Worm (Caenorhabditis elegans) whole organism, young adult: ENCODE measurements around the gene ZK673.11.

Source experiments
- B0261.1 ChIP-seq: sonication (generic microtip); optimal IDR thresholded peaks from 2 replicates; lab custom pipeline; 2016; ENCODE audit warnings: mild to moderate bottlenecking, missing genetic modification characterization, moderate library complexity, missing compliant biosample characterization
- C06A6.2 ChIP-seq: fragments of 200-800 bp; sonication (Bioruptor generic); conservative IDR thresholded peaks from 2 replicates; pipeline ENCODE4 v1.3.6; 2022; ENCODE audit warnings: missing genetic modification characterization, missing compliant biosample characterization
- C17E4.6 ChIP-seq: fragments of 200-800 bp; sonication (Bioruptor generic); IDR thresholded peaks from 2 replicates; pipeline ENCODE4 v1.3.6; 2022; ENCODE audit warnings: missing genetic modification reagents, missing genetic modification characterization, missing compliant biosample characterization
- F23B12.7 ChIP-seq: sonication (generic microtip); optimal IDR thresholded peaks from 2 replicates; lab custom pipeline; 2017; ENCODE audit warnings: missing genetic modification characterization, mild to moderate bottlenecking, missing compliant biosample characterization, antibody characterized with exemption, moderate library complexity; ENCODE audit not compliant: insufficient read depth
- F37B4.10 ChIP-seq: fragments of 200-800 bp; sonication (Bioruptor generic); IDR thresholded peaks from 2 replicates; pipeline ENCODE4 v1.3.6; 2022; ENCODE audit warnings: missing genetic modification characterization, missing compliant biosample characterization
- F49E8.2 ChIP-seq: sonication (generic microtip); optimal IDR thresholded peaks from 3 replicates; lab custom pipeline; 2017; ENCODE audit warnings: missing genetic modification characterization, mild to moderate bottlenecking, missing compliant biosample characterization, antibody characterized with exemption, moderate library complexity; ENCODE audit not compliant: insufficient read depth
- K11D2.4 ChIP-seq: fragments of 200-800 bp; sonication (Bioruptor generic); IDR thresholded peaks from 2 replicates; pipeline ENCODE4 v1.3.6; 2022; ENCODE audit warnings: missing genetic modification reagents, missing genetic modification characterization, missing compliant biosample characterization
- K12H6.12 ChIP-seq: fragments of 200-800 bp; sonication (Bioruptor generic); optimal IDR thresholded peaks from 2 replicates; lab custom pipeline; 2018; ENCODE audit warnings: mild to moderate bottlenecking, missing genetic modification characterization, missing compliant biosample characterization
- T07F8.4 ChIP-seq: sonication (generic microtip); optimal IDR thresholded peaks from 2 replicates; lab custom pipeline; 2016; ENCODE audit warnings: mild to moderate bottlenecking, missing genetic modification characterization, moderate library complexity, missing compliant biosample characterization
- ZK185.1 ChIP-seq: sonication (generic microtip); optimal IDR thresholded peaks from 2 replicates; lab custom pipeline; 2016; ENCODE audit warnings: mild to moderate bottlenecking, missing genetic modification characterization, missing compliant biosample characterization; ENCODE audit not compliant: poor library complexity, severe bottlenecking
- akir-1 ChIP-seq: fragments of 200-800 bp; sonication (Bioruptor generic); optimal IDR thresholded peaks from 2 replicates; lab custom pipeline; 2018; ENCODE audit warnings: mild to moderate bottlenecking, missing genetic modification characterization, moderate library complexity, missing compliant biosample characterization
- ama-1 ChIP-seq, 3 experiments: fragments of 150-350 bp in 1 of 3; sonication (generic microtip) in 2 of 3; optimal IDR thresholded peaks; 2 replicates each; lab custom pipeline; 2014 to 2018; ENCODE audit warnings: missing biosample characterization in 2 of 3, missing genetic modification characterization in 2 of 3, missing genetic modification reagents in 2 of 3
- aptf-2 ChIP-seq: fragments of 200-800 bp; sonication (Bioruptor generic); conservative IDR thresholded peaks from 2 replicates; pipeline ENCODE4 v1.3.6; 2022; ENCODE audit warnings: missing genetic modification reagents, missing genetic modification characterization, missing compliant biosample characterization
- aptf-3 ChIP-seq: fragments of 200-800 bp; sonication (Bioruptor generic); IDR thresholded peaks from 2 replicates; pipeline ENCODE4 v1.3.6; 2022; ENCODE audit warnings: missing genetic modification characterization, missing compliant biosample characterization
- athp-1 ChIP-seq: sonication (generic microtip); optimal IDR thresholded peaks from 2 replicates; lab custom pipeline; 2017; ENCODE audit warnings: mild to moderate bottlenecking, missing genetic modification characterization, missing compliant biosample characterization
- attf-6 ChIP-seq: fragments of 200-800 bp; sonication (Bioruptor generic); IDR thresholded peaks from 2 replicates; pipeline ENCODE4 v1.3.6; 2022; ENCODE audit warnings: missing genetic modification reagents, missing genetic modification characterization, missing compliant biosample characterization
- bed-2 ChIP-seq: fragments of 200-800 bp; sonication (Bioruptor generic); IDR thresholded peaks from 2 replicates; pipeline ENCODE4 v1.3.6; 2022; ENCODE audit warnings: missing genetic modification reagents, missing genetic modification characterization, missing compliant biosample characterization
- ceh-100 ChIP-seq: fragments of 200-800 bp; sonication (Bioruptor generic); IDR thresholded peaks from 2 replicates; pipeline ENCODE4 v1.3.6; 2022; ENCODE audit warnings: missing genetic modification reagents, missing genetic modification characterization, missing compliant biosample characterization
- ceh-40 ChIP-seq: fragments of 200-800 bp; sonication (Bioruptor generic); IDR thresholded peaks from 2 replicates; pipeline ENCODE4 v1.3.6; 2022; ENCODE audit warnings: missing genetic modification characterization, missing compliant biosample characterization
- dox-1 ChIP-seq: fragments of 200-800 bp; sonication (Bioruptor generic); IDR thresholded peaks from 2 replicates; pipeline ENCODE4 v1.3.6; 2022; ENCODE audit warnings: missing genetic modification reagents, missing genetic modification characterization, missing compliant biosample characterization
- dpff-1 ChIP-seq: sonication (generic microtip); optimal IDR thresholded peaks from 2 replicates; lab custom pipeline; 2017; ENCODE audit warnings: mild to moderate bottlenecking, missing genetic modification characterization, missing compliant biosample characterization
- egl-18 ChIP-seq: fragments of 200-800 bp; sonication (Bioruptor generic); IDR thresholded peaks from 2 replicates; pipeline ENCODE4 v1.3.6; 2022; ENCODE audit warnings: missing genetic modification reagents, missing genetic modification characterization, missing compliant biosample characterization
- ekl-4 ChIP-seq: fragments of 200-800 bp; sonication (Bioruptor generic); IDR thresholded peaks from 2 replicates; pipeline ENCODE4 v1.3.6; 2022; ENCODE audit warnings: missing genetic modification reagents, missing genetic modification characterization, missing compliant biosample characterization
- gei-17 ChIP-seq: fragments of 200-800 bp; sonication (Bioruptor generic); optimal IDR thresholded peaks from 2 replicates; lab custom pipeline; 2018; ENCODE audit warnings: mild to moderate bottlenecking, missing genetic modification characterization, missing compliant biosample characterization
- hlh-12 ChIP-seq: sonication (generic microtip); optimal IDR thresholded peaks from 2 replicates; lab custom pipeline; 2016; ENCODE audit warnings: missing genetic modification characterization, missing compliant biosample characterization
- hsf-1 ChIP-seq: fragments of 200-800 bp; sonication (Bioruptor generic); IDR thresholded peaks from 2 replicates; pipeline ENCODE4 v1.3.6; 2022; ENCODE audit warnings: missing genetic modification reagents, missing genetic modification characterization, missing compliant biosample characterization
- lag-1 ChIP-seq: fragments of 200-800 bp; sonication (Bioruptor generic); IDR thresholded peaks from 2 replicates; pipeline ENCODE4 v1.3.6; 2022; ENCODE audit warnings: missing genetic modification reagents, missing genetic modification characterization, missing compliant biosample characterization
- let-526 ChIP-seq: fragments of 200-800 bp; sonication (Bioruptor generic); IDR thresholded peaks from 2 replicates; pipeline ENCODE4 v1.3.6; 2022; ENCODE audit warnings: missing genetic modification reagents, missing genetic modification characterization, missing compliant biosample characterization
- lin-35 ChIP-seq, 3 experiments: fragments of 150-350 bp in 2 of 3; sonication (generic microtip) in 1 of 3; optimal IDR thresholded peaks; 2 replicates each; lab custom pipeline; 2014 to 2018; ENCODE audit warnings: missing biosample characterization in 3 of 3, missing genetic modification characterization in 3 of 3, missing genetic modification reagents in 3 of 3
- lir-1 ChIP-seq: fragments of 200-800 bp; sonication (Bioruptor generic); conservative IDR thresholded peaks from 2 replicates; pipeline ENCODE4 v1.3.6; 2022; ENCODE audit warnings: missing genetic modification reagents, missing genetic modification characterization, missing compliant biosample characterization
- nfya-2 ChIP-seq: fragments of 200-800 bp; sonication (Bioruptor generic); IDR thresholded peaks from 2 replicates; pipeline ENCODE4 v1.3.6; 2022; ENCODE audit warnings: missing genetic modification reagents, missing genetic modification characterization, missing compliant biosample characterization
- nhr-120 ChIP-seq: fragments of 200-800 bp; sonication (Bioruptor generic); IDR thresholded peaks from 2 replicates; pipeline ENCODE4 v1.3.6; 2022; ENCODE audit warnings: missing genetic modification characterization, missing compliant biosample characterization
- pha-4 ChIP-seq: fragments of 150-350 bp; sonication (generic microtip); optimal IDR thresholded peaks from 2 replicates; lab custom pipeline; 2014; ENCODE audit warnings: missing biosample characterization, missing genetic modification reagents, missing genetic modification characterization
- sdz-38 ChIP-seq: sonication (generic microtip); optimal IDR thresholded peaks from 2 replicates; lab custom pipeline; 2016; ENCODE audit warnings: missing genotype, missing genetic modification characterization, missing compliant biosample characterization
- snpc-3.4 ChIP-seq: sonication (generic microtip); optimal IDR thresholded peaks from 2 replicates; lab custom pipeline; 2017; ENCODE audit warnings: missing genetic modification characterization, mild to moderate bottlenecking, missing compliant biosample characterization, antibody characterized with exemption, moderate library complexity, missing genotype, missing genetic modification reagents
- tlf-1 ChIP-seq: fragments of 200-800 bp; sonication (Bioruptor generic); optimal IDR thresholded peaks from 2 replicates; lab custom pipeline; 2018; ENCODE audit warnings: mild to moderate bottlenecking, missing genetic modification characterization, missing compliant biosample characterization
- zfh-2 ChIP-seq: fragments of 200-800 bp; sonication (Bioruptor generic); conservative IDR thresholded peaks from 2 replicates; pipeline ENCODE4 v1.3.6; 2022; ENCODE audit warnings: missing genetic modification reagents, missing genetic modification characterization, missing compliant biosample characterization
- ztf-18 ChIP-seq: sonication (generic microtip); optimal IDR thresholded peaks from 2 replicates; lab custom pipeline; 2016; ENCODE audit warnings: missing genotype, mild to moderate bottlenecking, missing genetic modification characterization, missing compliant biosample characterization
- ztf-25 ChIP-seq: fragments of 200-800 bp; sonication (Bioruptor generic); IDR thresholded peaks from 2 replicates; pipeline ENCODE4 v1.3.6; 2022; ENCODE audit warnings: missing genetic modification reagents, missing genetic modification characterization, missing compliant biosample characterization
- ztf-28 ChIP-seq: fragments of 200-800 bp; sonication (Bioruptor generic); IDR thresholded peaks from 2 replicates; pipeline ENCODE4 v1.3.6; 2022; ENCODE audit warnings: missing genetic modification reagents, missing genetic modification characterization, missing compliant biosample characterization

The ZK673.11 gene

ce11 chrII:10502491-10503063, 45.5 kb downstream of the ZK673.11 start, which contains the start of gene myrf-1 (continued):
- TF ChIP-seq tlf-1 (GFP tag; lab: Kevin White, UChicago) (no peak), K12H6.12 (tag; lab: Kevin White, UChicago) (peak; percentile 88), let-526 (GFP tag; lab: Robert Waterston, UW) (no peak; the same call in 1 of the 2 replicates), nhr-120 (GFP tag; lab: Robert Waterston, UW) (no peak), C17E4.6 (no peak), lir-1 (GFP tag; lab: Robert Waterston, UW) (no peak), F37B4.10 (GFP tag; lab: Robert Waterston, UW) (no peak), ztf-18 (tag; lab: Kevin White, UChicago) (peak; percentile 57), athp-1 (peak; percentile 7), ZK185.1 (peak; percentile 39), ceh-40 (GFP tag; lab: Robert Waterston, UW) (no peak), dpff-1 (tag; lab: Kevin White, UChicago) (no peak), pha-4 (tag; lab: Kevin White, UChicago) (no peak), ztf-25 (GFP tag; lab: Robert Waterston, UW) (no peak), attf-6 (GFP tag; lab: Robert Waterston, UW) (no peak), ekl-4 (GFP tag; lab: Robert Waterston, UW) (peak; percentile 54; the same call in 1 of the 2 replicates), zfh-2 (GFP tag; lab: Robert Waterston, UW) (peak; percentile 100), hsf-1 (GFP tag; lab: Robert Waterston, UW) (no peak), F49E8.2 (tag; lab: Kevin White, UChicago) (no peak), lin-35 (GFP tag; optimal IDR thresholded peaks at IDR 0.05; lab: Kevin White, UChicago) (peak in 1 of 3 experiments; percentile 22), K11D2.4 (GFP tag; lab: Robert Waterston, UW) (peak; percentile 65; the same call in 1 of the 2 replicates), gei-17 (peak; percentile 12), aptf-2 (no peak), nfya-2 (GFP tag; lab: Robert Waterston, UW) (no peak), egl-18 (GFP tag; lab: Robert Waterston, UW) (no peak), F23B12.7 (tag; lab: Kevin White, UChicago) (peak; percentile 12), ama-1 (optimal IDR thresholded peaks at IDR 0.05; lab: Kevin White, UChicago) (no peak), ama-1 (GFP tag; optimal IDR thresholded peaks at IDR 0.05; lab: Kevin White, UChicago) (no peak), ceh-100 (GFP tag; lab: Robert Waterston, UW) (no peak), ztf-28 (GFP tag; lab: Robert Waterston, UW) (no peak), hlh-12 (tag; lab: Kevin White, UChicago) (no peak), akir-1 (GFP tag; lab: Kevin White, UChicago) (peak; percentile 21), aptf-3 (GFP tag; lab: Robert Waterston, UW) (no peak), T07F8.4 (tag; lab: Kevin White, UChicago) (no peak), sdz-38 (tag; lab: Kevin White, UChicago) (no peak), snpc-3.4 (tag; lab: Kevin White, UChicago) (no peak), bed-2 (GFP tag; lab: Robert Waterston, UW) (0 out of 2 replicates have a peak, but pooled peaks have one; percentile 9), dox-1 (peak; percentile 90), B0261.1 (tag; lab: Kevin White, UChicago) (no peak), C06A6.2 (GFP tag; lab: Robert Waterston, UW) (peak; percentile 45), lag-1 (GFP tag; lab: Robert Waterston, UW) (no peak)
